Worm (Caenorhabditis elegans) whole organism, late embryonic: ENCODE data around the gene C54F6.12.
"Not testable (repeated sequence)": the region's sequence is repeated elsewhere in the genome, so short reads cannot be mapped to it uniquely, and the experiment has no call there.

ENCODE experiments used
- C08G9.2 ChIP-seq: sonication (generic microtip); optimal IDR thresholded peaks from 2 replicates; lab custom pipeline; 2016; ENCODE audit warnings: mild to moderate bottlenecking, missing genetic modification characterization, moderate library complexity, missing compliant biosample characterization
- C38D4.7 ChIP-seq: fragments of 200-800 bp; sonication (Bioruptor generic); optimal IDR thresholded peaks from 2 replicates; lab custom pipeline; 2018; ENCODE audit warnings: mild to moderate bottlenecking, missing genetic modification characterization, moderate library complexity, missing compliant biosample characterization
- K02D7.2 ChIP-seq: sonication (generic microtip); optimal IDR thresholded peaks from 2 replicates; lab custom pipeline; 2017; ENCODE audit warnings: mild to moderate bottlenecking, missing genetic modification characterization, missing compliant biosample characterization
- K09A11.1 ChIP-seq: sonication (generic microtip); optimal IDR thresholded peaks from 2 replicates; lab custom pipeline; 2017; ENCODE audit warnings: antibody characterized with exemption, mild to moderate bottlenecking, missing genetic modification characterization, missing compliant biosample characterization; ENCODE audit not compliant: insufficient read depth
- T23F11.4 ChIP-seq: fragments of 200-800 bp; sonication (Bioruptor generic); optimal IDR thresholded peaks from 2 replicates; lab custom pipeline; 2018; ENCODE audit warnings: mild to moderate bottlenecking, missing genetic modification characterization, missing compliant biosample characterization
- Y22D7AL.16 ChIP-seq: sonication (generic microtip); optimal IDR thresholded peaks from 2 replicates; lab custom pipeline; 2016; ENCODE audit warnings: missing genetic modification characterization, missing compliant biosample characterization
- ama-1 ChIP-seq: fragments of 150-350 bp; optimal IDR thresholded peaks from 2 replicates; lab custom pipeline; 2014
- ceh-14 ChIP-seq: sonication (generic microtip); optimal IDR thresholded peaks from 2 replicates; lab custom pipeline; 2016; ENCODE audit warnings: missing genotype, missing genetic modification characterization, missing compliant biosample characterization
- ceh-18 ChIP-seq: sonication (generic microtip); optimal IDR thresholded peaks from 2 replicates; lab custom pipeline; 2016; ENCODE audit warnings: missing genetic modification characterization, missing compliant biosample characterization
- ceh-24 ChIP-seq: sonication (generic microtip); optimal IDR thresholded peaks from 2 replicates; lab custom pipeline; 2016; ENCODE audit warnings: mild to moderate bottlenecking, missing genetic modification characterization, missing compliant biosample characterization
- ceh-30 ChIP-seq: fragments of 150-350 bp; optimal IDR thresholded peaks from 2 replicates; lab custom pipeline; 2014; ENCODE audit warnings: missing biosample characterization, missing genetic modification characterization
- ceh-31 ChIP-seq: sonication (generic microtip); optimal IDR thresholded peaks from 2 replicates; lab custom pipeline; 2016; ENCODE audit warnings: missing genetic modification characterization, missing compliant biosample characterization
- ceh-34 ChIP-seq: sonication (generic microtip); optimal IDR thresholded peaks from 2 replicates; lab custom pipeline; 2016; ENCODE audit warnings: mild to moderate bottlenecking, missing genetic modification characterization, missing compliant biosample characterization
- ceh-45 ChIP-seq: fragments of 200-800 bp; sonication (Bioruptor generic); IDR thresholded peaks from 2 replicates; pipeline ENCODE4 v1.3.6; 2022; ENCODE audit warnings: missing genetic modification reagents, missing genetic modification characterization, missing compliant biosample characterization
- ceh-48 ChIP-seq: sonication (generic microtip); optimal IDR thresholded peaks from 2 replicates; lab custom pipeline; 2016; ENCODE audit warnings: missing genetic modification characterization, inconsistent platforms, missing compliant biosample characterization
- ceh-6 ChIP-seq: fragments of 200-800 bp; sonication (Bioruptor generic); optimal IDR thresholded peaks from 2 replicates; lab custom pipeline; 2018; ENCODE audit warnings: mild to moderate bottlenecking, missing genetic modification characterization, missing compliant biosample characterization
- che-1 ChIP-seq: sonication (generic microtip); optimal IDR thresholded peaks from 2 replicates; lab custom pipeline; 2016; ENCODE audit warnings: mild to moderate bottlenecking, missing genetic modification characterization, missing compliant biosample characterization
- dve-1 ChIP-seq: sonication (generic microtip); optimal IDR thresholded peaks from 2 replicates; lab custom pipeline; 2017; ENCODE audit warnings: antibody characterized with exemption, mild to moderate bottlenecking, missing genetic modification characterization, missing compliant biosample characterization
- elt-2 ChIP-seq: sonication (generic microtip); optimal IDR thresholded peaks from 2 replicates; lab custom pipeline; 2016; ENCODE audit warnings: missing genetic modification reagents, missing genetic modification characterization, missing compliant biosample characterization
- eyg-1 ChIP-seq: sonication (generic microtip); optimal IDR thresholded peaks from 2 replicates; lab custom pipeline; 2016; ENCODE audit warnings: missing genotype, missing genetic modification characterization, missing compliant biosample characterization
- fkh-10 ChIP-seq: fragments of 150-350 bp; optimal IDR thresholded peaks from 2 replicates; lab custom pipeline; 2014; ENCODE audit warnings: missing biosample characterization, missing genetic modification reagents, missing genetic modification characterization
- fkh-6 ChIP-seq: sonication (generic microtip); optimal IDR thresholded peaks from 2 replicates; lab custom pipeline; 2016; ENCODE audit warnings: missing genetic modification characterization, missing compliant biosample characterization
- hlh-15 ChIP-seq: sonication (generic microtip); optimal IDR thresholded peaks from 2 replicates; lab custom pipeline; 2016; ENCODE audit warnings: missing genetic modification characterization, missing compliant biosample characterization
- hlh-30 ChIP-seq: sonication (generic microtip); optimal IDR thresholded peaks from 2 replicates; lab custom pipeline; 2017; ENCODE audit warnings: antibody characterized with exemption, missing genetic modification characterization, missing compliant biosample characterization; ENCODE audit not compliant: insufficient read depth
- hlh-8 ChIP-seq: sonication (generic microtip); optimal IDR thresholded peaks from 2 replicates; lab custom pipeline; 2016; ENCODE audit warnings: missing genotype, missing genetic modification characterization, missing compliant biosample characterization
- lin-11 ChIP-seq: fragments of 200-800 bp; sonication (Bioruptor generic); optimal IDR thresholded peaks from 2 replicates; lab custom pipeline; 2018; ENCODE audit warnings: mild to moderate bottlenecking, missing genetic modification characterization, missing compliant biosample characterization
- madf-2 ChIP-seq: sonication (generic microtip); optimal IDR thresholded peaks from 2 replicates; lab custom pipeline; 2017; ENCODE audit warnings: missing genetic modification characterization, missing compliant biosample characterization
- mec-3 ChIP-seq: sonication (generic microtip); optimal IDR thresholded peaks from 2 replicates; lab custom pipeline; 2016; ENCODE audit warnings: borderline replicate concordance, missing genetic modification characterization, missing compliant biosample characterization
- nfya-1 ChIP-seq: sonication (generic microtip); optimal IDR thresholded peaks from 2 replicates; lab custom pipeline; 2017; ENCODE audit warnings: missing genetic modification characterization, mild to moderate bottlenecking, missing compliant biosample characterization, antibody characterized with exemption, moderate library complexity
- nhr-11 ChIP-seq: fragments of 150-350 bp; optimal IDR thresholded peaks from 2 replicates; lab custom pipeline; 2014; ENCODE audit warnings: missing biosample characterization, missing genetic modification characterization
- pag-3 ChIP-seq: sonication (generic microtip); optimal IDR thresholded peaks from 2 replicates; lab custom pipeline; 2016; ENCODE audit warnings: missing compliant biosample characterization, missing genetic modification characterization, borderline replicate concordance
- pat-9 ChIP-seq: fragments of 200-800 bp; sonication (Bioruptor generic); optimal IDR thresholded peaks from 2 replicates; lab custom pipeline; 2018; ENCODE audit warnings: mild to moderate bottlenecking, missing genetic modification characterization, moderate library complexity, missing compliant biosample characterization
- pha-4 ChIP-seq: fragments of 150-350 bp; optimal IDR thresholded peaks from 2 replicates; lab custom pipeline; 2018; ENCODE audit warnings: missing biosample characterization, missing genetic modification reagents, missing genetic modification characterization
- pqm-1 ChIP-seq: sonication (generic microtip); optimal IDR thresholded peaks from 2 replicates; lab custom pipeline; 2016; ENCODE audit warnings: missing genetic modification characterization, missing compliant biosample characterization
- pros-1 ChIP-seq: fragments of 150-350 bp; optimal IDR thresholded peaks from 2 replicates; lab custom pipeline; 2014; ENCODE audit warnings: missing biosample characterization, missing genetic modification reagents, missing genetic modification characterization
- rnt-1 ChIP-seq: sonication (generic microtip); optimal IDR thresholded peaks from 2 replicates; lab custom pipeline; 2016; ENCODE audit warnings: missing genetic modification characterization, missing compliant biosample characterization
- sox-4 ChIP-seq: sonication (generic microtip); optimal IDR thresholded peaks from 2 replicates; lab custom pipeline; 2017; ENCODE audit warnings: mild to moderate bottlenecking, missing genetic modification characterization, inconsistent platforms, missing compliant biosample characterization
- tbx-2 ChIP-seq: sonication (generic microtip); optimal IDR thresholded peaks from 2 replicates; lab custom pipeline; 2016; ENCODE audit warnings: missing genetic modification characterization, missing compliant biosample characterization
- tbx-7 ChIP-seq: sonication (generic microtip); optimal IDR thresholded peaks from 2 replicates; lab custom pipeline; 2016; ENCODE audit warnings: missing genotype, missing genetic modification characterization, missing compliant biosample characterization
- ttx-3 ChIP-seq: sonication (generic microtip); optimal IDR thresholded peaks from 2 replicates; lab custom pipeline; 2016; ENCODE audit warnings: missing genetic modification reagents, missing genetic modification characterization, missing compliant biosample characterization
- unc-3 ChIP-seq, 2 experiments: fragments of 200-800 bp in 1 of 2; sonication (Bioruptor generic) in 1 of 2; sonication (generic microtip) in 1 of 2; conservative IDR thresholded peaks in 1 of 2; optimal IDR thresholded peaks in 1 of 2; 2 replicates each; pipeline versions ENCODE4 v1.3.6 to Lab custom; 2016 to 2022; ENCODE audit warnings: missing compliant biosample characterization in 2 of 2, missing genetic modification characterization in 2 of 2, missing genetic modification reagents in 1 of 2
- unc-55 ChIP-seq: sonication (generic microtip); optimal IDR thresholded peaks from 2 replicates; lab custom pipeline; 2017; ENCODE audit warnings: missing biosample characterization, missing genetic modification reagents, missing genetic modification characterization
- zip-5 ChIP-seq: sonication (generic microtip); optimal IDR thresholded peaks from 2 replicates; lab custom pipeline; 2016; ENCODE audit warnings: missing genetic modification characterization, missing compliant biosample characterization
- ztf-16 ChIP-seq: sonication (generic microtip); optimal IDR thresholded peaks from 2 replicates; lab custom pipeline; 2017; ENCODE audit warnings: missing genetic modification characterization, missing compliant biosample characterization

C54F6.12 gene

DNA sequence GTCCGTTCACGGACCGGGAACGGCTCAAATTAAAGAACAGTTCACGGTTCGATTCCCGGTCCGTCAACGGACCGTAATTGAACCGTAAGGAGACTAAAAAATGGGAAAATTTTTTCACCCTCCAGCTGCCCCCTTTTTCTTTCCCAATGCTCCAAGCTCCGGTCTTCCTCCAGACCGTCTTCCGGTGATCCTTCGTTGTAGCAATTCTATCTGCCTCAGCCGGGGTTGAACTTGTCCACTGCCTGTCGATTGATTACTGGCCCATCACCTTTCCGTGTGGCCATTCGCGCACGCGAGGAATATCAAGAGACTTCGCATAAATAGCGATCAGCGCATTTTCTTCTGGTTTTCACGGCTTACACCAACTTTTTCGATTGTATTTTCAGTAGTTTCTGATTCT, 10.6 kb upstream of the C54F6.12 start:
- TF ChIP-seq unc-3 (GFP tag; conservative IDR thresholded peaks at IDR 0.05; lab: Robert Waterston, UW) = 0 out of 2 replicates have a peak, but pooled peaks have one; percentile 25
- not testable (repeated sequence) for TF ChIP-seq unc-3 (tag; optimal IDR thresholded peaks at IDR 0.05; lab: Kevin White, UChicago)
- peak; percentile 15 for TF ChIP-seq che-1

DNA sequence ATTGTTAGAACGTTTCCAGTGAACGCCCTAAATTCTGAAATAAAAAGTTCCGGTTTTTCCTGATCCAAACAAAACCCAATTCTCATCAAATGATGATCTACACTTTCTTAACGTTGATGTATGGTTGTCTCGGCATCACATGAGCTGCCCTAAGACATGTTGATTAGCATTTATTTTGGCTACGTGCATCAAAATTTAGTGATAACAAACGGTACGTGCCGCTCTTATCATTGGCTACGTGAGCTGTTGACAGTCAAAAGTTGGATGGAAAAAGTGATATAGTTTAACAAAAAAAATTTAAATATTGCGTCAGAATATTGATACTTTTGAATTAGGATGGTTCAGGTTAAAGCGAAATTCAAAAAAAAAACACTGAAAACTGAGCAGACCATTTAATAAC, 10.1 kb upstream of the C54F6.12 start:
- TF ChIP-seq pag-3 (tag; lab: Kevin White, UChicago) (no peak), elt-2 (tag; lab: Kevin White, UChicago) (peak; percentile 72)

DNA sequence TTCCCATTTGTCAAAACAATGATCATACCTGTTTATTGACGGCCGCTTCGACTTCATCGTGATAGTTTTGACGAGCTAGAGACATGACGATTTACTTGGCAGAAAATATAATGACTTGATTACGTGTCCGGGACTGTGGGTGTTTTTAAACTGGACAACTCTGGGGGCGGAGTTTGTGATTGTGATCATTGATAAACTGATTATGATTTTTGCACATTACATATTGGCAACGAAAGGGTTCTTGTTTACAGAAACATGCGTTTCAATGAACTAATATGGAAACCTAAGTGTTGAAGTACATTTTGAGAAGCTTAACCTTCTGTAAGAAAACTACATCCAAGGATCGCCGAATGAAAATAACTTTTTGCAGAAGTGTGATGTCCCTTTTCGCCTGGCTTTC, 9.6 kb upstream of the C54F6.12 start, which contains the start of gene ftn-1:
TSS of gene ftn-1 (minus strand) at position 101 of the 400 bp plus-strand sequence.
- TF ChIP-seq lin-11 (tag; lab: Kevin White, UChicago) = no peak
- no peak for TF ChIP-seq ceh-14 (tag; lab: Kevin White, UChicago)
- no peak for TF ChIP-seq fkh-10
- TF ChIP-seq K02D7.2 (tag; lab: Kevin White, UChicago) = no peak
- TF ChIP-seq K09A11.1 = no peak
- no peak for TF ChIP-seq ceh-45 (GFP tag; lab: Robert Waterston, UW)
- no peak for TF ChIP-seq C08G9.2 (tag; lab: Kevin White, UChicago)
- no peak for TF ChIP-seq ceh-6
- TF ChIP-seq hlh-8 (tag; lab: Kevin White, UChicago) = no peak

DNA sequence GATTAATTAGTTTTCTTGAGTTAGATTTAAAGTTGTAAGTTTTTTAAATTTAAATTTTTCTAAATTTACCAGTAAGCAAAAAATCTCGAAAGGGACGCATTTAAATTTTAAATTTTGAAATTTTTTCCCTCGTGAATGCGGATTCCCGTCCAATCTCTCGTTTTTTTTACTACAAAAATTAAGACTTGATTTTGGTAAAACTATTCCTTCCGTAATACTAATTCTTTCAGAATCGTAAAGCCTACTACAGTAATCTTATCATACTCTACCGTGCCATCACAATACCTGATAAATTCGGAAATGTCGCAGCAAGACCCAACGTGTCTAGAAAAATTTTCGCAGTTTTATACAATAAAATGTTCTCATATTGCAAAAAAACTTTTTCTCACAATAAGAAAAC, 7.3 kb upstream of the C54F6.12 start, which contains the start of the genes C54F6.19 and nhx-3:
TSS of gene C54F6.19 (plus strand) at position 301 of the 400 bp plus-strand sequence.
TSS of gene nhx-3 (minus strand) at position 337 of the 400 bp plus-strand sequence.
- TF ChIP-seq mec-3 (tag; lab: Kevin White, UChicago) (no peak), unc-55 (GFP tag; lab: Kevin White, UChicago) (no peak), nfya-1 (tag; lab: Kevin White, UChicago) (no peak), zip-5 (tag; lab: Kevin White, UChicago) (no peak), elt-2 (tag; lab: Kevin White, UChicago) (no peak), ztf-16 (no peak), ceh-6 (no peak), pat-9 (no peak), madf-2 (tag; lab: Kevin White, UChicago) (no peak), Y22D7AL.16 (tag; lab: Kevin White, UChicago) (no peak), pqm-1 (tag; lab: Kevin White, UChicago) (no peak), ceh-31 (tag; lab: Kevin White, UChicago) (no peak), ceh-24 (no peak), ceh-48 (no peak), ttx-3 (tag; lab: Kevin White, UChicago) (no peak), ceh-18 (no peak), C38D4.7 (no peak), ceh-30 (no peak), fkh-6 (tag; lab: Kevin White, UChicago) (no peak), sox-4 (tag; lab: Kevin White, UChicago) (no peak)

DNA sequence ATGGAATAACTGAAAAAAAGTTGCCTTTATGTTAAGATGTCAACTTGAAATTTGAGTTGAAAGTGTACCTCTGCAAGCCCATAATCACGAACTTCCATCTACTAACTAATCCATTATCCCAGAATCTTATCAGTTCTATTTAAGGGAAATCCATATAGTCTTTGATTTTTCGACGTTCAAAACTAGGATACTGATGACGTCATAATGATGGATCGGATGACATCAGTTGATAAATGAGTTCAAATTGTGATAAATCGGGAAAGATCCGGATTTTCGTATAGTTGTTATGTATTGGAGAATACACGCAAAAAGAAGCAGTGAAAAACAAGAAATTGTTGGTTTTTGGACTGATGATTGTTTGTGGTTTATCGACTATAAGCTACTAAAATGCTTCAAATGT, 5.8 kb upstream of the C54F6.12 start:
- no peak for TF ChIP-seq pros-1 (tag; lab: Kevin White, UChicago)
- no peak for TF ChIP-seq ama-1 (lab: Kevin White, UChicago)
- no peak for TF ChIP-seq nfya-1 (tag; lab: Kevin White, UChicago)
- TF ChIP-seq ttx-3 (tag; lab: Kevin White, UChicago) = no peak
- TF ChIP-seq mec-3 (tag; lab: Kevin White, UChicago) = no peak
- no peak for TF ChIP-seq T23F11.4 (GFP tag; lab: Kevin White, UChicago)
- no peak for TF ChIP-seq ceh-48
- no peak for TF ChIP-seq dve-1 (tag; lab: Kevin White, UChicago)
- TF ChIP-seq tbx-2 (tag; lab: Kevin White, UChicago) = no peak
- no peak for TF ChIP-seq hlh-15
- no peak for TF ChIP-seq tbx-7 (tag; lab: Kevin White, UChicago)
- no peak for TF ChIP-seq hlh-30 (tag; lab: Kevin White, UChicago)
- no peak for TF ChIP-seq hlh-8 (tag; lab: Kevin White, UChicago)
- TF ChIP-seq pha-4 (tag; lab: Kevin White, UChicago) = no peak
- TF ChIP-seq lin-11 (tag; lab: Kevin White, UChicago) = no peak
- no peak for TF ChIP-seq nhr-11
- TF ChIP-seq eyg-1 (tag; lab: Kevin White, UChicago) = no peak
- TF ChIP-seq ceh-34 (tag; lab: Kevin White, UChicago) = no peak
- TF ChIP-seq pqm-1 (tag; lab: Kevin White, UChicago) = no peak
- no peak for TF ChIP-seq rnt-1 (tag; lab: Kevin White, UChicago)
